Worm (Caenorhabditis elegans) whole organism, late embryonic: ENCODE data around the gene dig-1.

Source experiments
- F13H6.1 ChIP-seq: sonication (generic microtip); optimal IDR thresholded peaks from 2 replicates; lab custom pipeline; 2016; ENCODE audit warnings: missing genetic modification characterization, missing compliant biosample characterization
- Y22D7AL.16 ChIP-seq: sonication (generic microtip); optimal IDR thresholded peaks from 2 replicates; lab custom pipeline; 2016; ENCODE audit warnings: missing genetic modification characterization, missing compliant biosample characterization
- ahr-1 ChIP-seq: sonication (generic microtip); optimal IDR thresholded peaks from 2 replicates; lab custom pipeline; 2016; ENCODE audit warnings: missing genetic modification characterization, missing compliant biosample characterization
- ceh-6 ChIP-seq: fragments of 200-800 bp; sonication (Bioruptor generic); optimal IDR thresholded peaks from 2 replicates; lab custom pipeline; 2018; ENCODE audit warnings: mild to moderate bottlenecking, missing genetic modification characterization, missing compliant biosample characterization
- dve-1 ChIP-seq: sonication (generic microtip); optimal IDR thresholded peaks from 2 replicates; lab custom pipeline; 2017; ENCODE audit warnings: antibody characterized with exemption, mild to moderate bottlenecking, missing genetic modification characterization, missing compliant biosample characterization
- elt-4 ChIP-seq: sonication (generic microtip); optimal IDR thresholded peaks from 2 replicates; lab custom pipeline; 2016; ENCODE audit warnings: missing genetic modification characterization, missing compliant biosample characterization
- ets-4 ChIP-seq: sonication (generic microtip); optimal IDR thresholded peaks from 2 replicates; lab custom pipeline; 2016; ENCODE audit warnings: missing genetic modification characterization, missing compliant biosample characterization
- eyg-1 ChIP-seq: sonication (generic microtip); optimal IDR thresholded peaks from 2 replicates; lab custom pipeline; 2016; ENCODE audit warnings: missing genotype, missing genetic modification characterization, missing compliant biosample characterization
- fkh-6 ChIP-seq: sonication (generic microtip); optimal IDR thresholded peaks from 2 replicates; lab custom pipeline; 2016; ENCODE audit warnings: missing genetic modification characterization, missing compliant biosample characterization
- gmeb-2 ChIP-seq: sonication (generic microtip); optimal IDR thresholded peaks from 2 replicates; lab custom pipeline; 2016; ENCODE audit warnings: missing genetic modification characterization, inconsistent platforms, missing compliant biosample characterization
- lin-11 ChIP-seq: fragments of 200-800 bp; sonication (Bioruptor generic); optimal IDR thresholded peaks from 2 replicates; lab custom pipeline; 2018; ENCODE audit warnings: mild to moderate bottlenecking, missing genetic modification characterization, missing compliant biosample characterization
- pag-3 ChIP-seq: sonication (generic microtip); optimal IDR thresholded peaks from 2 replicates; lab custom pipeline; 2016; ENCODE audit warnings: missing compliant biosample characterization, missing genetic modification characterization, borderline replicate concordance
- pha-4 ChIP-seq: fragments of 150-350 bp; optimal IDR thresholded peaks from 2 replicates; lab custom pipeline; 2018; ENCODE audit warnings: missing biosample characterization, missing genetic modification reagents, missing genetic modification characterization
- pros-1 ChIP-seq: fragments of 150-350 bp; optimal IDR thresholded peaks from 2 replicates; lab custom pipeline; 2014; ENCODE audit warnings: missing biosample characterization, missing genetic modification reagents, missing genetic modification characterization
- sdc-2 ChIP-seq: sonication (generic microtip); optimal IDR thresholded peaks from 2 replicates; lab custom pipeline; 2016; ENCODE audit warnings: missing genotype, missing genetic modification characterization, missing compliant biosample characterization
- sox-2 ChIP-seq: fragments of 200-800 bp; sonication (Bioruptor generic); IDR thresholded peaks from 2 replicates; pipeline ENCODE4 v1.3.6; 2022; ENCODE audit warnings: missing genetic modification reagents, missing genetic modification characterization, missing compliant biosample characterization
- unc-3 ChIP-seq, 2 experiments: fragments of 200-800 bp in 1 of 2; sonication (Bioruptor generic) in 1 of 2; sonication (generic microtip) in 1 of 2; conservative IDR thresholded peaks in 1 of 2; optimal IDR thresholded peaks in 1 of 2; 2 replicates each; pipeline versions ENCODE4 v1.3.6 to Lab custom; 2016 to 2022; ENCODE audit warnings: missing compliant biosample characterization in 2 of 2, missing genetic modification characterization in 2 of 2, missing genetic modification reagents in 1 of 2
- unc-42 ChIP-seq: sonication (generic microtip); optimal IDR thresholded peaks from 2 replicates; lab custom pipeline; 2016; ENCODE audit warnings: missing genotype, missing genetic modification characterization, missing compliant biosample characterization
- unc-55 ChIP-seq: sonication (generic microtip); optimal IDR thresholded peaks from 2 replicates; lab custom pipeline; 2017; ENCODE audit warnings: missing biosample characterization, missing genetic modification reagents, missing genetic modification characterization

Gene dig-1

DNA sequence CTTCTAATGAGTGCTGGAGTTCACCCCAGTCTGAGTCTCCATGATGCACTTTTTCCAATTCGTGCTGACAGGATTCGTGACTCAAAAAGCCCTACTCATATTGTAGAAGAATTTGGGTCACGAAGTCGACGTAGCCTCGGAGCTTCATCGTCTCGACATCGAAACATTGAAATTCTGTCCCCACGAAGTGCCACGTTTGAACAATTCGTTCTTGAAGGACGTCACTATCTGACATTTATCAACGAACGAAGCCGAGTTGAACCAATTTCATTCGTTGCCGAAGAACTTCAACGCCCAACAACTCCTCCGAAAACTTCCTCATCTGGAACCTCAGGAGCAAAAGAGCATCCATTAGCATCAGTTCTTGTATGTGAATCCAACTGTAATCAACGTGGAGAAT lies 93.0 kb downstream of the dig-1 start:
- TF ChIP-seq sdc-2 (tag; lab: Kevin White, UChicago) (no peak), eyg-1 (tag; lab: Kevin White, UChicago) (no peak), unc-3 (GFP tag; conservative IDR thresholded peaks at IDR 0.05; lab: Robert Waterston, UW) (no peak), unc-3 (tag; optimal IDR thresholded peaks at IDR 0.05; lab: Kevin White, UChicago) (no peak), sox-2 (GFP tag; lab: Robert Waterston, UW) (no peak), fkh-6 (no peak), unc-55 (GFP tag; lab: Kevin White, UChicago) (no peak), unc-42 (no peak), Y22D7AL.16 (no peak), pha-4 (tag; lab: Kevin White, UChicago) (no peak), lin-11 (tag; lab: Kevin White, UChicago) (no peak), F13H6.1 (tag; lab: Kevin White, UChicago) (no peak), ahr-1 (tag; lab: Kevin White, UChicago) (no peak), gmeb-2 (tag; lab: Kevin White, UChicago) (no peak), ceh-6 (no peak), pag-3 (tag; lab: Kevin White, UChicago) (no peak), dve-1 (tag; lab: Kevin White, UChicago) (no peak), pros-1 (tag; lab: Kevin White, UChicago) (no peak), elt-4 (tag; lab: Kevin White, UChicago) (no peak), ets-4 (no peak)
